Worm (Caenorhabditis elegans): ENCODE results near the gene Y54G2A.57.
A peak's percentile ranks its signal among the peaks of the same experiment; 100 is the strongest.

The Y54G2A.57 gene

DNA sequence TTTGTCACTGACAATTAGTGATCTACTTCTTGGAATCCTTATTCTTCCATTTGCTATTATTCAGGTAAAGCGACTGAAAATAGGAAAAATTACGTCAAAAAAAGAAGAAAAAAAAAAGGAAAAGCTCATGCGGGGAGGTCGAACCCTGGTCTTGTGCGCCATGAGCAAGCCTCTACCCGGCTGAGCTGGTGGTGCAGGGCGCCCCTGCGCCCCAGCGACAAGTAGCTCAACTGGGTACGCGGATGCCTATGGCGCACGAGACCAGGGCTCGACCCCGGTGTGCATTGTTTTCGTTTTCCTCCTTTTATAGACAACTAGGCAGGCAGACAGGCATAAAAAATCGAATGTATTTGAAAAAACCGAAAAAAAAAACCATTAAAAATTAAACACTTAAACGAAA lies 9.5 kb upstream of the Y54G2A.57 start:
- peak; percentile 70; the same call in 1 of the 2 replicates for TF ChIP-seq egrh-3 (GFP tag; IDR thresholded peaks at IDR 0.05)
- no peak for TF ChIP-seq F39B2.1 (GFP tag; IDR thresholded peaks at IDR 0.05)
- TF ChIP-seq rpc-1 (optimal IDR thresholded peaks at IDR 0.05) = no peak
- TF ChIP-seq rpc-1 (tag; optimal IDR thresholded peaks at IDR 0.05) = peak; percentile 9

DNA sequence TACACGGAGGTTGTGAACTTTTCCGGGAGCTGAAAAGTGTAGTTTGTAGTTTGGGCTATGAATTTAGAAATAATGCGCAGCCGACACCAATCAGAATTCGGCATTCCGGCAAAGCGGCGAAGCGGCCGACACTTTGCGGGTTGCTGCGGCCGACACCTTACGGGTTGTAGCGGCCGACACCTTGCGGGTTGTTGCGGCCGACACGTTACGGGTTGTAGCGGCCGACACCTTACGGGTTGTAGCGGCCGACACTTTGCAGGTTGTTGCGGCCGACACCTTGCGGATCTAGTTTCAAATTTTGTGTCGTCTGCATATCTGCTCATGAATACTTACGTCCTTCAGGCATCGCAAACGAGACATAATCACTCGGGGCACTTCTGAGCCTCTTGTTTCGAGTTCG lies 2.9 kb upstream of the Y54G2A.57 start:
- no peak for TF ChIP-seq snpc-1.1 (tag; optimal IDR thresholded peaks at IDR 0.05; ENCODE audit: insufficient read depth)
- TF ChIP-seq F39B2.1 (GFP tag; IDR thresholded peaks at IDR 0.05) = no peak
- no peak for TF ChIP-seq nfyb-1 (GFP tag; IDR thresholded peaks at IDR 0.05)
- TF ChIP-seq cebp-2 (GFP tag; IDR thresholded peaks at IDR 0.05) = no peak
- no peak for TF ChIP-seq F37B4.10 (GFP tag; IDR thresholded peaks at IDR 0.05)
- no peak for TF ChIP-seq B0261.1 (tag; optimal IDR thresholded peaks at IDR 0.05)
- TF ChIP-seq ztf-28 (GFP tag; IDR thresholded peaks at IDR 0.05) = 0 out of 2 replicates have a peak, but pooled peaks have one; percentile 60
- TF ChIP-seq rpc-1 (optimal IDR thresholded peaks at IDR 0.05) = no peak
- no peak for TF ChIP-seq rpc-1 (tag; optimal IDR thresholded peaks at IDR 0.05)
- no peak for TF ChIP-seq tbp1 (GFP tag; optimal IDR thresholded peaks at IDR 0.05)
- TF ChIP-seq lag-1 (GFP tag; IDR thresholded peaks at IDR 0.05) = no peak
- no peak for TF ChIP-seq zim-3 (tag; optimal IDR thresholded peaks at IDR 0.05)
- no peak for TF ChIP-seq F33H1.4 (GFP tag; IDR thresholded peaks at IDR 0.05)
- no peak for TF ChIP-seq Y53G8AR.9 (GFP tag; conservative IDR thresholded peaks at IDR 0.05)
- no peak for TF ChIP-seq Y53F4B.3 (GFP tag; IDR thresholded peaks at IDR 0.05)
- TF ChIP-seq tlf-1 (GFP tag; optimal IDR thresholded peaks at IDR 0.05) = no peak
- no peak for TF ChIP-seq madf-3 (GFP tag; IDR thresholded peaks at IDR 0.05)
- TF ChIP-seq dpff-1 (tag; optimal IDR thresholded peaks at IDR 0.05) = no peak
- TF ChIP-seq hsf-1 (GFP tag; IDR thresholded peaks at IDR 0.05) = no peak
- no peak for TF ChIP-seq atf-7 (tag; optimal IDR thresholded peaks at IDR 0.05)
- no peak for TF ChIP-seq madf-6 (GFP tag; IDR thresholded peaks at IDR 0.05)
- no peak for TF ChIP-seq nfya-1 (tag; optimal IDR thresholded peaks at IDR 0.05; ENCODE audit: borderline replicate concordance, insufficient read depth)
- TF ChIP-seq ztf-25 (GFP tag; IDR thresholded peaks at IDR 0.05) = no peak
- TF ChIP-seq ztf-18 (tag; optimal IDR thresholded peaks at IDR 0.05) = no peak
- TF ChIP-seq sdz-38 (tag; optimal IDR thresholded peaks at IDR 0.05) = no peak
- no peak for TF ChIP-seq hrde-1 (tag; optimal IDR thresholded peaks at IDR 0.05; ENCODE audit: borderline replicate concordance)
- peak; percentile 73; the same call in 1 of the 2 replicates for TF ChIP-seq zfh-2 (GFP tag; conservative IDR thresholded peaks at IDR 0.05)
- TF ChIP-seq snpc-4 (GFP tag; optimal IDR thresholded peaks at IDR 0.05) = no peak
- peak in 2 of 4 experiments; percentile 13 to 69 for TF ChIP-seq snpc-4 (tag; optimal IDR thresholded peaks at IDR 0.05)

DNA sequence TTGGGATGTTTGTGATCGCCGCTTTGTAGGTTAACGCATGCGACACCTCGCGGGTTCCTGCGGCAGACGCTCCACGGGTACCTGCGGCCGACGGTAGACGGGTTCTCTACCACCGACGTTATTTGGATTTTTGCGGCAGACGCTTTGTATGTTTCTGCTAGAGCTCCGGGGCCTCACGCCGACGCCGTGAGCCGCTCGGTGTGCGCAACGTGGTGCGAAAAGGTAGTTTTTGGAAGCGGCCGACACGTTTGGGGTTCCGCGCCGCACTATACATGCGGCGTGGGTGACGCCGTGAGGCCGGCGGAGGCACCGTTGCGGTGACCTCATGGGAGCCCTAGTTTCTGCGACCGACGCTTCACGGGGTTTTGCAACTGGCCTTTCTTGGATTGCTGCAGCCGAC lies 1.3 kb downstream of the Y54G2A.57 start:
- TF ChIP-seq Y67H2A.10 (GFP tag; conservative IDR thresholded peaks at IDR 0.05) = no peak
- TF ChIP-seq unc-62 (GFP tag; optimal IDR thresholded peaks at IDR 0.05) = no peak
- no peak for TF ChIP-seq snpc-1.3 (tag; optimal IDR thresholded peaks at IDR 0.05; ENCODE audit: insufficient read depth)
- TF ChIP-seq mcd-1 (GFP tag; IDR thresholded peaks at IDR 0.05) = peak; percentile 27; the same call in 1 of the 2 replicates
- TF ChIP-seq ztf-28 (GFP tag; IDR thresholded peaks at IDR 0.05) = no peak
- peak; percentile 90 for TF ChIP-seq zfh-2 (GFP tag; conservative IDR thresholded peaks at IDR 0.05)
- TF ChIP-seq cebp-1 (GFP tag; IDR thresholded peaks at IDR 0.05) = no peak
- no peak for TF ChIP-seq cebp-1 (tag; optimal IDR thresholded peaks at IDR 0.05)
- TF ChIP-seq F33H1.4 (GFP tag; IDR thresholded peaks at IDR 0.05) = 0 out of 2 replicates have a peak, but pooled peaks have one; percentile 18
- no peak for TF ChIP-seq ztf-22 (GFP tag; optimal IDR thresholded peaks at IDR 0.05)
- no peak for TF ChIP-seq nhr-80 (tag; optimal IDR thresholded peaks at IDR 0.05)
- TF ChIP-seq F37B4.10 (GFP tag; IDR thresholded peaks at IDR 0.05) = no peak
- no peak for TF ChIP-seq F10E7.11 (tag; optimal IDR thresholded peaks at IDR 0.05)
- TF ChIP-seq rcor-1 (GFP tag; IDR thresholded peaks at IDR 0.05) = no peak
- TF ChIP-seq aptf-2 (GFP tag; conservative IDR thresholded peaks at IDR 0.05) = no peak
- no peak for TF ChIP-seq B0019.2 (GFP tag; conservative IDR thresholded peaks at IDR 0.05)
- no peak for TF ChIP-seq F57A8.1 (GFP tag; optimal IDR thresholded peaks at IDR 0.05)
- no peak for TF ChIP-seq snpc-4 (GFP tag; optimal IDR thresholded peaks at IDR 0.05)
- peak in 1 of 4 experiments; percentile 74 for TF ChIP-seq snpc-4 (tag; optimal IDR thresholded peaks at IDR 0.05)
- no peak for TF ChIP-seq attf-3 (GFP tag; conservative IDR thresholded peaks at IDR 0.05)
- no peak for TF ChIP-seq ama-1 (optimal IDR thresholded peaks at IDR 0.05)
- no peak for TF ChIP-seq ama-1 (GFP tag; optimal IDR thresholded peaks at IDR 0.05)
- no peak for TF ChIP-seq madf-10 (tag; optimal IDR thresholded peaks at IDR 0.05)
- TF ChIP-seq egrh-3 (GFP tag; IDR thresholded peaks at IDR 0.05) = peak; percentile 76; the same call in 1 of the 2 replicates

Data from whole organism, young adult.